Fruit fly (Drosophila melanogaster): ENCODE measurements around the gene Bulli.

DNA sequence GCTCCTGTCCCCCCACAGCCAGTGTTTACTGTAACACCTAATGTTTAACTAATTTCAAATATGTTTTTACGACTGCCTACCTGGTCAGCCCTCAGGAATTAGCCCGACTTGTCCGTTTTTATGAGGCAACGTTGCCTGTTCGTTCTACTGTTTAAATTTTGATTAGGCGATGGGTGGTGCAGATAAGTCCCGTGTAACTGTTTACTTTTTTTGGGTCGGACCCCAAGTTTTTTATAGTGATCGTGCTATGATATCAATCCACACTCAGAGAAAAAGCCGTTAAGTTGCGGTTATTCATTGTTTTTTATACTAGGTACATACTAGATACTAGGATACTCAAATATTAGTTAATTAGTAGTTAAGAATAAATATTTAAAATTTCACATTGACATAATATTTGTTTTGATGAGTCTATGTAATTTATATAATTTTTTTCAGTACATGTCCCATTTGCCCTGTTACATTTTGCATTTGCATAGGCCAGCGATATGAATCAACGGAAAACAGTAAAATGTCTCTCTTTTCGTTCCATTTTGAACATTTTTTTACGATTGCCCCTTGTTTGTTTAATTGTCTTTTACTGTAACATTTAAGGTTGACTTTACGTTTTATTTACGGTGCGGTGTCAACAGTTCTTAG is 20.7 kb upstream of the Bulli start:
- TF ChIP-seq cg (GFP tag; optimal IDR thresholded peaks at IDR 0.05) (no peak), Med (GFP tag) (peak; percentile 75), CG10565 (GFP tag; optimal IDR thresholded peaks at IDR 0.05) (no peak)

Measured in whole organism, embryonic.